Fruit fly (Drosophila melanogaster): ENCODE results near the gene Hacd1.

DNA sequence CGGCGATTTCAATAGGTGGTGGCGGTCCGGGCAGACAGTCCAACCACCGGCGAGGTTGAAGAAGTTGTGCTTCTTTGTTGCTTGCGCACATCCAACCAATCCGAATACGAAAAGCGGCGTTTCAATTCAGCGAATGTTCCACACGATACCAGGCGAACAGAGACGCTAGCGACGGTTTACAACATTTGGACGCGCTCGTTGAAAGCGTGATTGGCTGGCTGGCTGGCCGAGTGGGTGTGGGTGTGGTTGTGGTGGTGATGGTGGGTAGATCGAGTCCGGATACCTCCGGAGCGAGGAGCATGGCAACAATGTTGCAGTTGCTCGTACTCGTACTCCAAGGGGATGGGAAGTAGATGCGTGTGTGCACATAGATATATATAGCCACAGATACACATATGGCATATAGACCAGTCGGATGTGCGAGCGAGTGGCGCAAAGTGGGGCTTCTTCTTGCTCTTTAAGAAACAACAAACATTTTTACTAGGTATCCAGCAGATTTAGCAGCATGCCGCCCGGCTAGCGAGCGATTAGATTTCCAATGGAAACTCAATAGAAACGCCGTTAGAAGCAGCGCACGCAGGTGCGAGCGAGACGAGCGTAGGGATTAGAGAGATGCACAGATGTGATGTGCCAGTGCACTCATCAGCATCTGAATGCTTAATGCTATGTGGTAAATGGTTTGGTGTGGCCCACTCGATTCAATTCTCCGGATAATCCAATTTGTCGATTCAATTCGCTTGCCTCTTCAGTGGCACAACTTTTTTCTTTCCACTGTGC, 8.2 kb upstream of the Hacd1 start:
- TF ChIP-seq spab (GFP tag; optimal IDR thresholded peaks at IDR 0.05) (no peak), CG6276 (GFP tag; optimal IDR thresholded peaks at IDR 0.05) (peak; percentile 17), Sox102F (GFP tag; optimal IDR thresholded peaks at IDR 0.05) (no peak), pdm3 (GFP tag; optimal IDR thresholded peaks at IDR 0.05) (no peak), net (GFP tag; optimal IDR thresholded peaks at IDR 0.05) (no peak), CG15336 (GFP tag; IDR thresholded peaks at IDR 0.05) (no peak), achi (GFP tag; optimal IDR thresholded peaks at IDR 0.05) (no peak)

Measured in whole organism, prepupa.